Worm (Caenorhabditis elegans): ENCODE results near the gene Y50D4B.1.

The Y50D4B.1 gene

DNA sequence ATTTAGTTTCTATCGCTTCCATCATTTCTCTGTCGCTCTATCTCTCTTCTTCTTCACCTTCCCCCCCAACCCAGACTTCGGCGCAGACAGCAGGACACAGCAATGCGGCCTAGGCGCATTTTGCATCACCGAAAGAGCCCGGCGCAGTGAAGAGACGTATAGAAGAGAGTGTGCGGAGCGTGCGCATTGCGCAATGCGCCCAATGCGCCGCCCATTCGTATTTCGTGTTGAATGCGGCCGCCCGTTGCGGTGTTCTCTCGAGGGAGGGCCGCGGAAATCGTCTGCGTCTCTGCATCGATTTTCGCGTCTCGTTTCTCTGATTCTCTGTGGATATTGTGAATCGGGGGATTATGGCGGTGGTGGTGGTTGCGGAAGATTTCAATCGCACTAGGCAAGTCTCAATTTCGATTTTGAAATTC is 38.6 kb downstream of the Y50D4B.1 start (continued):
- peak; percentile 56 for TF ChIP-seq F16B12.6 (tag; optimal IDR thresholded peaks at IDR 0.05)
- peak; percentile 77 for TF ChIP-seq C04F5.9 (tag; optimal IDR thresholded peaks at IDR 0.05)
- peak; percentile 100 for TF ChIP-seq tbx-2 (tag; optimal IDR thresholded peaks at IDR 0.05)
- TF ChIP-seq nhr-76 (tag; optimal IDR thresholded peaks at IDR 0.05) = peak; percentile 59
- no peak for TF ChIP-seq vab-15 (tag; optimal IDR thresholded peaks at IDR 0.05)
- peak; percentile 55 for TF ChIP-seq nhr-12 (tag; optimal IDR thresholded peaks at IDR 0.05)
- peak; percentile 97 for TF ChIP-seq unc-130 (tag; optimal IDR thresholded peaks at IDR 0.05)
- TF ChIP-seq pax-3 (tag; optimal IDR thresholded peaks at IDR 0.05) = peak; percentile 99
- TF ChIP-seq rnt-1 (tag; optimal IDR thresholded peaks at IDR 0.05) = peak; percentile 95
- peak; percentile 88 for TF ChIP-seq aha-1 (tag; optimal IDR thresholded peaks at IDR 0.05)
- TF ChIP-seq ceh-63 (GFP tag; optimal IDR thresholded peaks at IDR 0.05) = no peak
- TF ChIP-seq mep-1 (tag; optimal IDR thresholded peaks at IDR 0.05) = peak; percentile 97
- TF ChIP-seq isw-1 (GFP tag; IDR thresholded peaks at IDR 0.05) = peak; percentile 97
- peak; percentile 96 for TF ChIP-seq zip-4 (GFP tag; optimal IDR thresholded peaks at IDR 0.05)
- peak; percentile 89 to 94 for TF ChIP-seq efl-1 (optimal IDR thresholded peaks at IDR 0.05)
- TF ChIP-seq efl-1 (GFP tag; optimal IDR thresholded peaks at IDR 0.05 in 1 of 2) = peak; percentile 61 to 97
- peak; percentile 10 to 94 for TF ChIP-seq mdl-1 (tag; optimal IDR thresholded peaks at IDR 0.05)
- peak; percentile 97 for TF ChIP-seq irx-1 (tag; optimal IDR thresholded peaks at IDR 0.05)
- peak; percentile 99 for TF ChIP-seq fkh-10 (GFP tag; optimal IDR thresholded peaks at IDR 0.05)
- TF ChIP-seq fkh-4 (tag; optimal IDR thresholded peaks at IDR 0.05; ENCODE audit: borderline replicate concordance) = peak; percentile 84
- TF ChIP-seq nhr-237 (tag; optimal IDR thresholded peaks at IDR 0.05) = peak; percentile 95
- peak; percentile 98 for TF ChIP-seq ceh-8 (GFP tag; optimal IDR thresholded peaks at IDR 0.05)
- TF ChIP-seq skn-1 (tag; optimal IDR thresholded peaks at IDR 0.05) = peak; percentile 88
- peak; percentile 70 for TF ChIP-seq unc-62 (GFP tag; optimal IDR thresholded peaks at IDR 0.05)
- peak; percentile 97 for TF ChIP-seq ztf-4 (tag; optimal IDR thresholded peaks at IDR 0.05)
- TF ChIP-seq C16A3.4 (tag; optimal IDR thresholded peaks at IDR 0.05) = peak; percentile 90
- TF ChIP-seq C34B4.2 (tag; optimal IDR thresholded peaks at IDR 0.05) = peak; percentile 100
- peak; percentile 97 for TF ChIP-seq nhr-77 (tag; optimal IDR thresholded peaks at IDR 0.05)
- peak; percentile 77 for TF ChIP-seq unc-30 (tag; optimal IDR thresholded peaks at IDR 0.05)
- peak; percentile 99 for TF ChIP-seq sup-37 (GFP tag; optimal IDR thresholded peaks at IDR 0.05)
- peak; percentile 80 to 84 for TF ChIP-seq lin-35 (GFP tag; optimal IDR thresholded peaks at IDR 0.05)
- TF ChIP-seq hlh-4 (tag; optimal IDR thresholded peaks at IDR 0.05) = peak; percentile 86
- TF ChIP-seq hlh-17 (GFP tag; optimal IDR thresholded peaks at IDR 0.05; ENCODE audit: borderline replicate concordance) = peak; percentile 77
- peak; percentile 96 for TF ChIP-seq mab-9 (GFP tag; IDR thresholded peaks at IDR 0.05)
- TF ChIP-seq jun-1 (tag; optimal IDR thresholded peaks at IDR 0.05) = peak; percentile 98
- TF ChIP-seq lin-13 (GFP tag; optimal IDR thresholded peaks at IDR 0.05) = peak; percentile 98
- TF ChIP-seq fkh-8 (tag; optimal IDR thresholded peaks at IDR 0.05) = peak; percentile 100
- peak; percentile 92 for TF ChIP-seq grh-1 (GFP tag; IDR thresholded peaks at IDR 0.05)
- TF ChIP-seq snu-23 (GFP tag; optimal IDR thresholded peaks at IDR 0.05) = peak; percentile 99
- peak; percentile 88 for TF ChIP-seq lir-3 (tag; optimal IDR thresholded peaks at IDR 0.05; ENCODE audit: poor library complexity)
- TF ChIP-seq aly-2 (tag; optimal IDR thresholded peaks at IDR 0.05) = peak; percentile 80
- peak; percentile 90 for TF ChIP-seq mef-2 (tag; optimal IDR thresholded peaks at IDR 0.05)
- TF ChIP-seq fos-1 (tag; optimal IDR thresholded peaks at IDR 0.05) = peak; percentile 93
- peak; percentile 88 for TF ChIP-seq snpc-4 (tag; optimal IDR thresholded peaks at IDR 0.05)
- TF ChIP-seq lsy-2 (tag; optimal IDR thresholded peaks at IDR 0.05) = peak; percentile 93
- TF ChIP-seq lin-14 (GFP tag; optimal IDR thresholded peaks at IDR 0.05) = peak; percentile 100
- peak; percentile 97 for TF ChIP-seq nhr-11 (tag; optimal IDR thresholded peaks at IDR 0.05)
- peak; percentile 98 for TF ChIP-seq xbp-1 (tag; optimal IDR thresholded peaks at IDR 0.05)
- TF ChIP-seq ztf-11 (tag; optimal IDR thresholded peaks at IDR 0.05) = peak in 1 of 2 experiments; percentile 99
- TF ChIP-seq efl-3 (GFP tag; optimal IDR thresholded peaks at IDR 0.05) = peak; percentile 82
- TF ChIP-seq dpl-1 (GFP tag; optimal IDR thresholded peaks at IDR 0.05) = peak; percentile 63 to 77 (median 66)
- peak; percentile 98 for TF ChIP-seq elt-2 (tag; optimal IDR thresholded peaks at IDR 0.05)
- peak; percentile 99 for TF ChIP-seq nhr-20 (tag; optimal IDR thresholded peaks at IDR 0.05)

Data from whole organism, L1 larva.